Worm (Caenorhabditis elegans): Measurements from ENCODE around the gene chch-3.
"Not testable (repeated sequence)": the region's sequence is repeated elsewhere in the genome, so short reads cannot be mapped to it uniquely, and the experiment has no call there.

Gene chch-3

DNA sequence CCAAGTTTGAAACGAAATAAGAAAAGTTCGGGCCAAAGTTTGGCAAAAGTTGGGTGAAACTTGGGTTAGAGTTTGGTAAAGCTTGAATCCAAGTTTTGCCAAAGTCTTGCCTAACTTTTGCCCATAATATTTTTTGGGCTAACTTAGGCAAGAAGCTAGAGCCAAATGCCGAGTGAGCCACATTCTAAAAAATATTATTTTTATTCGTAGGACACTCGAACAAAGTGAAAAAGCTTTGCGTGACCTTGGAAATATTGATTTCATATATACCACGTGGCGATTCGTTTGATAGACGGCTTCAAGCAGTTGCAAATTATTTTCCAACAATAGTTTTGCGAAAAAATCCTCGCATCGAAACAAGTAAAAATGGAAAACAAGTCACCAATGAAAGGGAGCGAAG is 13.0 kb upstream of the chch-3 start, which contains the start of gene Y51B9A.5:
Gene Y51B9A.5 (plus strand): TSS at position 301 of the 400 bp plus-strand sequence.
- TF ChIP-seq fkh-10 (GFP tag; optimal IDR thresholded peaks at IDR 0.05) (no peak), dve-1 (tag; optimal IDR thresholded peaks at IDR 0.05; ENCODE audit: insufficient read depth) (no peak), nhr-48 (tag; optimal IDR thresholded peaks at IDR 0.05) (no peak), set-16 (GFP tag; IDR thresholded peaks at IDR 0.05) (no peak), dmd-6 (GFP tag; IDR thresholded peaks at IDR 0.05) (no peak), lir-3 (tag; optimal IDR thresholded peaks at IDR 0.05) (no peak), snpc-1.2 (GFP tag; IDR thresholded peaks at IDR 0.05) (no peak)

ce11 chrII:9405013-9405412 is 11.8 kb upstream of the chch-3 start:
- TF ChIP-seq unc-62 (GFP tag; optimal IDR thresholded peaks at IDR 0.05 in 1 of 2), result peak in 1 of 2 experiments; percentile 53
- not testable (repeated sequence) for TF ChIP-seq unc-62 (tag; optimal IDR thresholded peaks at IDR 0.05)

ce11 chrII:9407020-9407419 is 9.8 kb upstream of the chch-3 start, which contains the start of gene mpz-6:
Gene mpz-6, minus strand, starts transcription at chrII:9407120.
- TF ChIP-seq zag-1 (tag; optimal IDR thresholded peaks at IDR 0.05), result no peak
- TF ChIP-seq ces-1 (GFP tag; optimal IDR thresholded peaks at IDR 0.05), result no peak
- no peak for TF ChIP-seq nhr-10 (tag; optimal IDR thresholded peaks at IDR 0.05)

DNA sequence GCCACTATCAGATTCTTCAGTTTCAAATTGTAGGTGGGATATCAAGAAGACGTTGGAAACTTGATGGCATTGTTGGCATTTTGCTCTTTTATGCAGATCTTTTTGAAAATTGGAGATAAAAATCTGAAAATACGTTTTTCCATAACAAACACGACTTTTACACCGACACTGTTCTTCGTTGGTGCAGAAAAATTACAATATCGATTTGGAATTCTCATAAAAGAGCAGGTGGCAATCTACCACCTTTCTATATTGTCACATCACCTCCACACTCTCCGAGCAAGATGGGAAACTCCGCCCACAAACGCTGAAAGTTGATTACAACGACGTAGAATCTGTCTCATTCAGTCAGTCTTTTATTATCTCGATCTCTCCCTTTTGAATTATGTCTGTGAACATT is 9.3 kb upstream of the chch-3 start, which contains the start of gene arrd-2:
Gene arrd-2 (plus strand): TSS at position 301 of the 400 bp plus-strand sequence.
- TF ChIP-seq unc-62 (GFP tag; optimal IDR thresholded peaks at IDR 0.05 in 1 of 2), result peak in 1 of 2 experiments; percentile 42
- no peak for TF ChIP-seq unc-62 (tag; optimal IDR thresholded peaks at IDR 0.05)
- no peak for TF ChIP-seq aha-1 (tag)

DNA sequence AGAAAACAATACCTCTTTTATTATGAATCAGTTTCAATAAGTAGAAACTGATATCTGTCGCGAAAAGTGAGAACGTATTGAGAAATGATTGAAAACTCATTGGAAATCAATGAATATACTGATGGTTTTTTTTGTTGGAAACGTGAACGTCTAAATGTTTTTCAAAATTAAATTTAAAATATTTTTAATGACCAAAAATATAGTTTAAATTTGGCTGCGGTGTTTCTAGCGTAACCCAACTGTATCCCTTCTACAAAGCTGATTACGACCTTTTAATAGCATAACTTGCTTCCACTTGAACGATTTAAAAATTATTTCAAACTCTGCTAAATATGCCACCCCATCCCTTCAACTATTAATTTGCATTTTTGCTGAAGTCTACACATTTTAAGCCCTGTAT is 5.3 kb upstream of the chch-3 start, which contains the start of gene M176.9:
Gene M176.9 (minus strand): TSS at position 101 of the 400 bp plus-strand sequence.
- TF ChIP-seq dmd-6 (GFP tag; IDR thresholded peaks at IDR 0.05) (no peak), ctbp-1 (GFP tag; IDR thresholded peaks at IDR 0.05) (no peak), jun-1 (tag; optimal IDR thresholded peaks at IDR 0.05) (no peak), lim-7 (GFP tag; IDR thresholded peaks at IDR 0.05) (no peak), lin-38 (GFP tag; IDR thresholded peaks at IDR 0.05) (no peak), nhr-11 (tag; optimal IDR thresholded peaks at IDR 0.05) (no peak), egl-43 (GFP tag; IDR thresholded peaks at IDR 0.05) (no peak), lir-3 (tag; optimal IDR thresholded peaks at IDR 0.05) (no peak), ceh-28 (tag; optimal IDR thresholded peaks at IDR 0.05) (no peak), vab-7 (GFP tag; IDR thresholded peaks at IDR 0.05) (no peak), dmd-8 (GFP tag; IDR thresholded peaks at IDR 0.05) (no peak), hlh-11 (tag; optimal IDR thresholded peaks at IDR 0.05) (no peak), nhr-42 (GFP tag; IDR thresholded peaks at IDR 0.05) (no peak), lin-39 (tag; optimal IDR thresholded peaks at IDR 0.05) (no peak), tag-97 (GFP tag; IDR thresholded peaks at IDR 0.05) (no peak), aly-2 (tag; optimal IDR thresholded peaks at IDR 0.05) (no peak), mdt-29 (GFP tag; IDR thresholded peaks at IDR 0.05) (no peak), ztf-7 (tag; optimal IDR thresholded peaks at IDR 0.05) (no peak)

ce11 chrII:9412086-9412608 is 4.7 kb upstream of the chch-3 start, which contains the start of gene arrd-3:
Gene arrd-3, plus strand, starts transcription at chrII:9412558.
- peak; percentile 75 for TF ChIP-seq pqm-1 (tag; optimal IDR thresholded peaks at IDR 0.05)
- no peak for TF ChIP-seq ceh-82 (tag; optimal IDR thresholded peaks at IDR 0.05)
- TF ChIP-seq nhr-28 (tag; optimal IDR thresholded peaks at IDR 0.05), result peak; percentile 27
- TF ChIP-seq dmd-6 (GFP tag; IDR thresholded peaks at IDR 0.05), result peak; percentile 29; the same call in 1 of the 2 replicates
- peak in 1 of 2 experiments; percentile 58 for TF ChIP-seq unc-62 (GFP tag; optimal IDR thresholded peaks at IDR 0.05 in 1 of 2)
- TF ChIP-seq unc-62 (tag; optimal IDR thresholded peaks at IDR 0.05), result no peak
- peak; percentile 23 for TF ChIP-seq hlh-11 (tag; optimal IDR thresholded peaks at IDR 0.05)
- TF ChIP-seq Y105C5A.15 (GFP tag; IDR thresholded peaks at IDR 0.05), result no peak
- TF ChIP-seq dmd-8 (GFP tag; IDR thresholded peaks at IDR 0.05), result no peak
- no peak for TF ChIP-seq snpc-1.2 (GFP tag; IDR thresholded peaks at IDR 0.05)
